Fruit fly (Drosophila melanogaster) whole organism, embryonic: ENCODE data around the gene CG11562.
A peak's percentile ranks its signal among the peaks of the same experiment; 100 is the strongest.

Experiments
- Atf-2 ChIP-seq: fragments of 200-800 bp; sonication (Bioruptor generic); optimal IDR thresholded peaks from 2 replicates; lab custom pipeline; 2016; ENCODE audit warnings: missing biosample characterization, missing genetic modification characterization
- CG12071 ChIP-seq: fragments of 200-800 bp; sonication (Bioruptor generic); optimal IDR thresholded peaks from 3 replicates; lab custom pipeline; 2018; ENCODE audit warnings: missing biosample characterization, mild to moderate bottlenecking, missing genetic modification characterization
- CG12659 ChIP-seq: fragments of 200-800 bp; sonication (Bioruptor generic); optimal IDR thresholded peaks from 3 replicates; lab custom pipeline; 2017; ENCODE audit warnings: mild to moderate bottlenecking, missing biosample characterization, missing genetic modification reagents, missing genetic modification characterization
- CG12942 ChIP-seq: fragments of 200-800 bp; sonication (Bioruptor generic); optimal IDR thresholded peaks from 3 replicates; lab custom pipeline; 2016; ENCODE audit warnings: missing biosample characterization, missing genetic modification characterization
- CG15073 ChIP-seq: fragments of 200-800 bp; sonication (Bioruptor generic); optimal IDR thresholded peaks from 2 replicates; lab custom pipeline; 2016; ENCODE audit warnings: missing biosample characterization, missing genetic modification characterization
- CG1529 ChIP-seq: fragments of 200-800 bp; sonication (Bioruptor generic); optimal IDR thresholded peaks from 3 replicates; lab custom pipeline; 2018; ENCODE audit warnings: missing biosample characterization, missing genetic modification characterization
- CG16863 ChIP-seq: fragments of 200-800 bp; sonication (Bioruptor generic); optimal IDR thresholded peaks from 3 replicates; lab custom pipeline; 2016; ENCODE audit warnings: missing biosample characterization, missing genetic modification characterization
- CG17568 ChIP-seq: fragments of 200-800 bp; sonication (Bioruptor generic); optimal IDR thresholded peaks from 2 replicates; lab custom pipeline; 2018; ENCODE audit warnings: missing biosample characterization, mild to moderate bottlenecking, missing genetic modification characterization, moderate library complexity
- CG2678 ChIP-seq: fragments of 200-800 bp; sonication (Bioruptor generic); optimal IDR thresholded peaks from 3 replicates; lab custom pipeline; 2019; ENCODE audit warnings: missing biosample characterization, mild to moderate bottlenecking, missing genetic modification characterization, moderate library complexity
- CG30431 ChIP-seq: fragments of 200-800 bp; sonication (Bioruptor generic); optimal IDR thresholded peaks from 2 replicates; lab custom pipeline; 2017; ENCODE audit warnings: missing biosample characterization, missing genetic modification characterization
- CG3407 ChIP-seq: fragments of 200-800 bp; sonication (Bioruptor generic); optimal IDR thresholded peaks from 2 replicates; lab custom pipeline; 2018; ENCODE audit warnings: missing biosample characterization, mild to moderate bottlenecking, missing genetic modification characterization
- CG42726 ChIP-seq: fragments of 200-800 bp; sonication (Bioruptor generic); IDR thresholded peaks from 2 replicates; pipeline ENCODE4 v1.3.6; 2022; ENCODE audit warnings: missing biosample characterization, missing genetic modification characterization; ENCODE audit not compliant: partially characterized antibody
- CG4282 ChIP-seq: fragments of 200-800 bp; sonication (Bioruptor generic); optimal IDR thresholded peaks from 2 replicates; lab custom pipeline; 2016; ENCODE audit warnings: missing biosample characterization, missing genetic modification characterization
- CG4707 ChIP-seq: fragments of 200-800 bp; sonication (Bioruptor generic); optimal IDR thresholded peaks from 2 replicates; lab custom pipeline; 2018; ENCODE audit warnings: missing biosample characterization, mild to moderate bottlenecking, missing genetic modification characterization, moderate library complexity
- CG4854 ChIP-seq: fragments of 200-800 bp; sonication (Bioruptor generic); optimal IDR thresholded peaks from 2 replicates; lab custom pipeline; 2016; ENCODE audit warnings: missing biosample characterization, missing genetic modification characterization, inconsistent platforms
- CG6791 ChIP-seq: fragments of 200-800 bp; sonication (Bioruptor generic); IDR thresholded peaks from 3 replicates; pipeline ENCODE4 v1.3.6; 2022; ENCODE audit warnings: missing biosample characterization, missing genetic modification characterization; ENCODE audit not compliant: partially characterized antibody
- CG7271 ChIP-seq: fragments of 200-800 bp; sonication (Bioruptor generic); optimal IDR thresholded peaks from 2 replicates; lab custom pipeline; 2018; ENCODE audit warnings: missing biosample characterization, mild to moderate bottlenecking, missing genetic modification characterization, moderate library complexity
- CG7556 ChIP-seq: fragments of 200-800 bp; sonication (Bioruptor generic); optimal IDR thresholded peaks from 2 replicates; lab custom pipeline; 2017; ENCODE audit warnings: missing biosample characterization, mild to moderate bottlenecking, missing genetic modification characterization
- CG8281 ChIP-seq: fragments of 200-800 bp; sonication (Bioruptor generic); optimal IDR thresholded peaks from 2 replicates; lab custom pipeline; 2018; ENCODE audit warnings: missing biosample characterization, mild to moderate bottlenecking, missing genetic modification characterization, moderate library complexity
- CG8944 ChIP-seq: fragments of 200-800 bp; sonication (Bioruptor generic); optimal IDR thresholded peaks from 3 replicates; lab custom pipeline; 2016; ENCODE audit warnings: missing biosample characterization, missing genetic modification characterization
- Dek ChIP-seq: fragments of 200-800 bp; sonication (Bioruptor generic); optimal IDR thresholded peaks from 3 replicates; lab custom pipeline; 2019; ENCODE audit warnings: missing biosample characterization, mild to moderate bottlenecking, missing genetic modification characterization, moderate library complexity
- Dip3 ChIP-seq: fragments of 200-800 bp; sonication (Bioruptor generic); optimal IDR thresholded peaks from 3 replicates; lab custom pipeline; 2016; ENCODE audit warnings: missing biosample characterization, missing genetic modification characterization
- Dp ChIP-seq: fragments of 200-800 bp; sonication (Bioruptor generic); optimal IDR thresholded peaks from 2 replicates; lab custom pipeline; 2018; ENCODE audit warnings: missing biosample characterization, mild to moderate bottlenecking, missing genetic modification characterization, moderate library complexity
- H2.0 ChIP-seq: fragments of 200-800 bp; sonication (Bioruptor generic); IDR thresholded peaks from 2 replicates; pipeline ENCODE4 v1.3.6; 2022; ENCODE audit warnings: missing biosample characterization, missing genetic modification characterization
- Hr39 ChIP-seq: fragments of >200 bp; optimal IDR thresholded peaks from 2 replicates; lab custom pipeline; 2017
- Meics ChIP-seq: fragments of 200-800 bp; sonication (Bioruptor generic); optimal IDR thresholded peaks from 2 replicates; lab custom pipeline; 2017; ENCODE audit warnings: missing biosample characterization, mild to moderate bottlenecking, missing genetic modification characterization
- Oli ChIP-seq: fragments of 200-800 bp; sonication (Bioruptor generic); optimal IDR thresholded peaks from 2 replicates; lab custom pipeline; 2018; ENCODE audit warnings: missing biosample characterization, mild to moderate bottlenecking, missing genetic modification characterization, moderate library complexity
- Opbp ChIP-seq: fragments of 200-800 bp; sonication (Bioruptor generic); IDR thresholded peaks from 3 replicates; pipeline ENCODE4 v1.3.6; 2022; ENCODE audit warnings: missing biosample characterization, missing genetic modification characterization; ENCODE audit not compliant: partially characterized antibody
- Spps ChIP-seq: fragments of 200-800 bp; sonication (Bioruptor generic); optimal IDR thresholded peaks from 2 replicates; lab custom pipeline; 2018; ENCODE audit warnings: missing biosample characterization, mild to moderate bottlenecking, missing genetic modification characterization
- abd-A ChIP-seq: fragments of 200-800 bp; sonication (Bioruptor generic); optimal IDR thresholded peaks from 3 replicates; lab custom pipeline; 2019; ENCODE audit warnings: missing biosample characterization, mild to moderate bottlenecking, missing genetic modification characterization, moderate library complexity
- br ChIP-seq: fragments of >200 bp; optimal IDR thresholded peaks from 2 replicates; lab custom pipeline; 2017
- caup ChIP-seq: fragments of 200-800 bp; sonication (Bioruptor generic); optimal IDR thresholded peaks from 3 replicates; lab custom pipeline; 2017; ENCODE audit warnings: missing biosample characterization, mild to moderate bottlenecking, missing genetic modification characterization, moderate library complexity; ENCODE audit not compliant: severe bottlenecking
- chn ChIP-seq: fragments of 200-800 bp; sonication (Bioruptor generic); optimal IDR thresholded peaks from 2 replicates; lab custom pipeline; 2016; ENCODE audit warnings: missing biosample characterization, missing genetic modification characterization
- dati ChIP-seq: fragments of 200-800 bp; sonication (Bioruptor generic); IDR thresholded peaks from 2 replicates; pipeline ENCODE4 v1.3.6; 2022; ENCODE audit warnings: missing biosample characterization, missing genetic modification characterization
- esg ChIP-seq: fragments of 200-800 bp; sonication (Bioruptor generic); conservative IDR thresholded peaks from 2 replicates; pipeline ENCODE4 v1.3.6; 2022; ENCODE audit warnings: missing biosample characterization, missing genetic modification characterization
- fd3F ChIP-seq: fragments of 200-800 bp; sonication (Bioruptor generic); optimal IDR thresholded peaks from 2 replicates; lab custom pipeline; 2018; ENCODE audit warnings: missing biosample characterization, mild to moderate bottlenecking, missing genetic modification characterization, moderate library complexity
- ftz-f1 ChIP-seq: fragments of 200-800 bp; sonication (Bioruptor generic); optimal IDR thresholded peaks from 2 replicates; lab custom pipeline; 2016; ENCODE audit warnings: missing biosample characterization, missing genetic modification characterization
- gfzf ChIP-seq: fragments of 200-800 bp; sonication (Bioruptor generic); optimal IDR thresholded peaks from 2 replicates; lab custom pipeline; 2016; ENCODE audit warnings: missing biosample characterization, mild to moderate bottlenecking, missing genetic modification characterization, moderate library complexity
- gt ChIP-seq: fragments of 200-800 bp; sonication (Bioruptor generic); IDR thresholded peaks from 2 replicates; pipeline ENCODE4 v1.3.6; 2022; ENCODE audit warnings: missing biosample characterization, missing genetic modification characterization
- ind ChIP-seq: fragments of 200-800 bp; sonication (Bioruptor generic); optimal IDR thresholded peaks from 3 replicates; lab custom pipeline; 2016; ENCODE audit warnings: missing biosample characterization, missing genetic modification characterization
- kni ChIP-seq: fragments of 200-800 bp; sonication (Bioruptor generic); optimal IDR thresholded peaks from 3 replicates; lab custom pipeline; 2017; ENCODE audit warnings: mild to moderate bottlenecking, missing biosample characterization, missing genetic modification reagents, missing genetic modification characterization
- nerfin-1 ChIP-seq: fragments of 200-800 bp; sonication (Bioruptor generic); optimal IDR thresholded peaks from 3 replicates; lab custom pipeline; 2019; ENCODE audit warnings: missing biosample characterization, mild to moderate bottlenecking, missing genetic modification characterization, moderate library complexity
- repo ChIP-seq: fragments of 200-800 bp; sonication (Bioruptor generic); optimal IDR thresholded peaks from 2 replicates; lab custom pipeline; 2016; ENCODE audit warnings: missing biosample characterization, missing genetic modification characterization
- seq ChIP-seq: fragments of 200-800 bp; sonication (Bioruptor generic); IDR thresholded peaks from 2 replicates; pipeline ENCODE4 v1.3.6; 2022; ENCODE audit warnings: missing biosample characterization, missing genetic modification characterization
- slou ChIP-seq: fragments of 200-800 bp; sonication (Bioruptor generic); optimal IDR thresholded peaks from 3 replicates; lab custom pipeline; 2016; ENCODE audit warnings: missing biosample characterization, missing genetic modification characterization
- so ChIP-seq: fragments of 200-800 bp; sonication (Bioruptor generic); IDR thresholded peaks from 3 replicates; pipeline ENCODE4 v1.3.6; 2022; ENCODE audit warnings: missing biosample characterization, missing genetic modification characterization
- sr ChIP-seq: fragments of 200-800 bp; sonication (Bioruptor generic); IDR thresholded peaks from 3 replicates; pipeline ENCODE4 v1.3.6; 2022; ENCODE audit warnings: missing biosample characterization, missing genetic modification characterization
- stwl ChIP-seq: fragments of 200-800 bp; sonication (Bioruptor generic); optimal IDR thresholded peaks from 3 replicates; lab custom pipeline; 2018; ENCODE audit warnings: missing biosample characterization, mild to moderate bottlenecking, missing genetic modification characterization, moderate library complexity
- sug ChIP-seq: fragments of 200-800 bp; optimal IDR thresholded peaks from 2 replicates; lab custom pipeline; 2019; ENCODE audit warnings: missing biosample characterization, mild to moderate bottlenecking, missing genetic modification characterization, moderate library complexity
- tll ChIP-seq, 2 experiments: fragments of 200-800 bp in 1 of 2; fragments of >200 bp in 1 of 2; sonication (Bioruptor generic) in 1 of 2; optimal IDR thresholded peaks; 2 replicates each; lab custom pipeline; 2017 to 2019; ENCODE audit warnings: missing biosample characterization in 2 of 2, missing genetic modification characterization in 2 of 2, mild to moderate bottlenecking in 1 of 2, moderate library complexity in 1 of 2
- yki ChIP-seq: fragments of >200 bp; optimal IDR thresholded peaks from 3 replicates; lab custom pipeline; 2018

The CG11562 gene

dm6 chr2L:247845-248473 is 44.3 kb upstream of the CG11562 start (continued):
- TF ChIP-seq abd-A (tag; lab: Kevin White, UChicago), result peak; percentile 74
- TF ChIP-seq nerfin-1 (tag; lab: Kevin White, UChicago), result no peak
- TF ChIP-seq sr (GFP tag; lab: Robert Waterston, UW), result no peak
- TF ChIP-seq Dp (GFP tag; lab: Kevin White, UChicago), result no peak
- no peak for TF ChIP-seq CG4854 (GFP tag; lab: Kevin White, UChicago)
- no peak for TF ChIP-seq CG15073 (GFP tag; lab: Kevin White, UChicago)
- no peak for TF ChIP-seq Hr39 (lab: Kevin White, UChicago)
- peak; percentile 8 for TF ChIP-seq ftz-f1 (GFP tag; lab: Kevin White, UChicago)
- TF ChIP-seq Dip3 (GFP tag; lab: Kevin White, UChicago), result no peak
- peak; percentile 82 for TF ChIP-seq CG2678
- TF ChIP-seq Dek (tag; lab: Kevin White, UChicago), result peak; percentile 63
- peak; percentile 50 for TF ChIP-seq fd3F (GFP tag; lab: Kevin White, UChicago)
- TF ChIP-seq CG17568, result no peak
- no peak for TF ChIP-seq CG42726 (GFP tag; lab: Robert Waterston, UW)
- no peak for TF ChIP-seq CG4282 (GFP tag; lab: Kevin White, UChicago)
- TF ChIP-seq CG8944 (GFP tag; lab: Kevin White, UChicago), result no peak
- TF ChIP-seq Spps, result no peak
- TF ChIP-seq br (lab: Kevin White, UChicago), result no peak
- TF ChIP-seq esg (GFP tag; lab: Robert Waterston, UW), result peak; percentile 37
- peak; percentile 9 for TF ChIP-seq CG3407 (GFP tag; lab: Kevin White, UChicago)
- TF ChIP-seq Atf-2 (GFP tag; lab: Kevin White, UChicago), result no peak
- TF ChIP-seq Opbp (GFP tag; lab: Robert Waterston, UW), result no peak; the same call in 2 of the 3 replicates
- no peak for TF ChIP-seq so
- TF ChIP-seq kni (GFP tag; lab: Kevin White, UChicago), result no peak
- TF ChIP-seq sug (tag; lab: Kevin White, UChicago), result peak; percentile 55
- TF ChIP-seq Oli, result peak; percentile 56
- TF ChIP-seq CG4707, result no peak
- TF ChIP-seq CG12942 (GFP tag; lab: Kevin White, UChicago), result peak; percentile 20
- peak; percentile 62 for TF ChIP-seq ind
- TF ChIP-seq chn, result no peak
- TF ChIP-seq Meics, result peak; percentile 84
- no peak for TF ChIP-seq CG16863 (GFP tag; lab: Kevin White, UChicago)
- TF ChIP-seq CG1529, result no peak
- TF ChIP-seq dati, result no peak
- TF ChIP-seq H2.0 (GFP tag; lab: Robert Waterston, UW), result no peak
- TF ChIP-seq CG8281 (tag; lab: Kevin White, UChicago), result peak; percentile 15
- TF ChIP-seq CG7271 (tag; lab: Kevin White, UChicago), result no peak
- TF ChIP-seq tll (GFP tag; optimal IDR thresholded peaks at IDR 0.05; lab: Kevin White, UChicago), result no peak
- peak; percentile 33 for TF ChIP-seq caup (GFP tag; lab: Kevin White, UChicago)
- no peak for TF ChIP-seq CG30431 (GFP tag; lab: Kevin White, UChicago)
- no peak for TF ChIP-seq yki (lab: Kevin White, UChicago)
- TF ChIP-seq slou (GFP tag; lab: Kevin White, UChicago), result no peak
- peak; percentile 77 for TF ChIP-seq CG7556 (GFP tag; lab: Kevin White, UChicago)
- no peak for TF ChIP-seq seq
- peak; percentile 9 for TF ChIP-seq CG12071 (GFP tag; lab: Kevin White, UChicago)
- peak; percentile 55 for TF ChIP-seq CG12659 (GFP tag; lab: Kevin White, UChicago)
- TF ChIP-seq gt (GFP tag; lab: Robert Waterston, UW), result no peak
- no peak for TF ChIP-seq CG6791
- no peak for TF ChIP-seq gfzf (GFP tag; lab: Kevin White, UChicago)
- no peak for TF ChIP-seq repo (GFP tag; lab: Kevin White, UChicago)
- no peak for TF ChIP-seq stwl (tag; lab: Kevin White, UChicago)
